Fruit fly (Drosophila melanogaster) whole organism, wandering third instar larva: ENCODE measurements around the gene CG33768.

Experiments used
- Abd-B ChIP-seq: fragments of >200 bp; optimal IDR thresholded peaks from 2 replicates; lab custom pipeline; 2017; ENCODE audit warnings: missing biosample characterization, missing genetic modification characterization
- CG32264 ChIP-seq: fragments of 200-800 bp; sonication (Bioruptor generic); optimal IDR thresholded peaks from 2 replicates; lab custom pipeline; 2016; ENCODE audit warnings: missing biosample characterization, missing genetic modification characterization
- CG9705 ChIP-seq: fragments of 200-800 bp; sonication (Bioruptor generic); optimal IDR thresholded peaks from 2 replicates; lab custom pipeline; 2018; ENCODE audit warnings: missing biosample characterization, mild to moderate bottlenecking, missing genetic modification characterization
- CrebA ChIP-seq: fragments of 200-800 bp; sonication (Bioruptor generic); optimal IDR thresholded peaks from 2 replicates; lab custom pipeline; 2016; ENCODE audit warnings: missing biosample characterization, mild to moderate bottlenecking, missing genetic modification characterization, borderline replicate concordance
- Dfd ChIP-seq: fragments of >200 bp; optimal IDR thresholded peaks from 2 replicates; lab custom pipeline; 2017; ENCODE audit warnings: missing biosample characterization, missing genetic modification characterization
- Dif ChIP-seq: fragments of 200-275, 200-300 bp; sonication (Bioruptor generic); optimal IDR thresholded peaks from 2 replicates; lab custom pipeline; 2018; ENCODE audit warnings: missing biosample characterization, missing genetic modification characterization; ENCODE audit not compliant: partially characterized antibody
- GATAd ChIP-seq: sonication (Bioruptor generic); optimal IDR thresholded peaks from 2 replicates; lab custom pipeline; 2016; ENCODE audit warnings: missing biosample characterization, missing genetic modification characterization
- HLH106 ChIP-seq: fragments of 200-800 bp; optimal IDR thresholded peaks from 3 replicates; lab custom pipeline; 2019; ENCODE audit warnings: missing biosample characterization, mild to moderate bottlenecking, missing genetic modification characterization, moderate library complexity
- Hnf4 ChIP-seq: fragments of 200-800 bp; sonication (Bioruptor generic); optimal IDR thresholded peaks from 2 replicates; lab custom pipeline; 2016; ENCODE audit warnings: missing biosample characterization, mild to moderate bottlenecking, missing genetic modification characterization
- Hr83 ChIP-seq: fragments of 200-300 bp; sonication (Bioruptor generic); optimal IDR thresholded peaks from 2 replicates; lab custom pipeline; 2016; ENCODE audit warnings: missing biosample characterization, mild to moderate bottlenecking, missing genetic modification characterization, moderate library complexity; ENCODE audit not compliant: poor library complexity, severe bottlenecking
- Mio ChIP-seq: sonication (Bioruptor generic); optimal IDR thresholded peaks from 2 replicates; lab custom pipeline; 2016; ENCODE audit warnings: missing biosample characterization, missing genetic modification characterization
- Myc ChIP-seq: fragments of >200 bp; optimal IDR thresholded peaks from 2 replicates; lab custom pipeline; 2017
- N ChIP-seq: fragments of >200 bp; optimal IDR thresholded peaks from 2 replicates; lab custom pipeline; 2018; ENCODE audit warnings: missing biosample characterization, missing external identifiers, missing genetic modification characterization
- Sp1 ChIP-seq: fragments of 200-800 bp; sonication (Bioruptor generic); optimal IDR thresholded peaks from 3 replicates; lab custom pipeline; 2019; ENCODE audit warnings: missing biosample characterization, mild to moderate bottlenecking, missing genetic modification characterization, moderate library complexity
- Vsx2 ChIP-seq: fragments of 200-300, 225-300 bp; sonication (Bioruptor generic); optimal IDR thresholded peaks from 2 replicates; lab custom pipeline; 2018; ENCODE audit warnings: missing biosample characterization, missing genetic modification characterization; ENCODE audit not compliant: partially characterized antibody
- br ChIP-seq: fragments of 200-800 bp; sonication (Bioruptor generic); optimal IDR thresholded peaks from 2 replicates; lab custom pipeline; 2016; ENCODE audit warnings: missing biosample characterization, missing genetic modification characterization
- brk ChIP-seq: fragments of 200-800 bp; sonication (Bioruptor generic); optimal IDR thresholded peaks from 2 replicates; lab custom pipeline; 2016; ENCODE audit warnings: missing biosample characterization, mild to moderate bottlenecking, missing genetic modification characterization
- dl ChIP-seq, 2 experiments: fragments of 175-275, 200-275 bp in 1 of 2; fragments of 200-275 bp in 1 of 2; sonication (Bioruptor generic); optimal IDR thresholded peaks; lab custom pipeline; 2018; ENCODE audit warnings: mild to moderate bottlenecking in 2 of 2, missing biosample characterization in 2 of 2, missing genetic modification characterization in 2 of 2, moderate library complexity in 2 of 2; ENCODE audit not compliant: partially characterized antibody in 2 of 2, insufficient read depth in 1 of 2
- dmrt93B ChIP-seq: fragments of 200-800 bp; sonication (Bioruptor generic); optimal IDR thresholded peaks from 2 replicates; lab custom pipeline; 2018; ENCODE audit warnings: missing biosample characterization, mild to moderate bottlenecking, missing genetic modification characterization
- dsf ChIP-seq: sonication (Bioruptor generic); optimal IDR thresholded peaks from 2 replicates; lab custom pipeline; 2016; ENCODE audit warnings: missing biosample characterization, missing genetic modification characterization, borderline replicate concordance
- ey ChIP-seq: fragments of 200-800 bp; sonication (Bioruptor generic); optimal IDR thresholded peaks from 2 replicates; lab custom pipeline; 2016; ENCODE audit warnings: missing biosample characterization, missing genetic modification characterization
- foxo ChIP-seq, 2 experiments: fragments of 200-800 bp; sonication (Bioruptor generic); optimal IDR thresholded peaks; 2 replicates in 1 of 2; 3 replicates in 1 of 2; lab custom pipeline; 2016 to 2017; ENCODE audit warnings: missing biosample characterization in 2 of 2, missing genetic modification characterization in 2 of 2
- fru ChIP-seq: fragments of 200-800 bp; sonication (Bioruptor generic); optimal IDR thresholded peaks from 3 replicates; lab custom pipeline; 2016; ENCODE audit warnings: missing biosample characterization, mild to moderate bottlenecking, missing genetic modification characterization
- jim ChIP-seq: fragments of 175-275, 200-325 bp; sonication (Bioruptor generic); optimal IDR thresholded peaks from 2 replicates; lab custom pipeline; 2016; ENCODE audit warnings: missing biosample characterization, mild to moderate bottlenecking, missing genetic modification characterization
- lola ChIP-seq: fragments of >200 bp; optimal IDR thresholded peaks from 2 replicates; lab custom pipeline; 2017; ENCODE audit warnings: missing biosample characterization, missing genetic modification characterization
- pan ChIP-seq: fragments of >200 bp; optimal IDR thresholded peaks from 2 replicates; lab custom pipeline; 2017
- rgr ChIP-seq: fragments of 200-800 bp; sonication (Bioruptor generic); optimal IDR thresholded peaks from 3 replicates; lab custom pipeline; 2016; ENCODE audit warnings: missing biosample characterization, mild to moderate bottlenecking, missing genetic modification characterization
- sage ChIP-seq: fragments of 200-800 bp; sonication (Bioruptor generic); optimal IDR thresholded peaks from 2 replicates; lab custom pipeline; 2016; ENCODE audit warnings: missing biosample characterization, mild to moderate bottlenecking, missing genetic modification characterization
- sv ChIP-seq: fragments of 200-800 bp; sonication (Bioruptor generic); optimal IDR thresholded peaks from 3 replicates; lab custom pipeline; 2016; ENCODE audit warnings: missing biosample characterization, missing genetic modification characterization
- usp ChIP-seq: fragments of >200 bp; optimal IDR thresholded peaks from 2 replicates; lab custom pipeline; 2017; ENCODE audit warnings: missing biosample characterization, missing genetic modification characterization
- woc ChIP-seq: sonication (Bioruptor generic); optimal IDR thresholded peaks from 2 replicates; lab custom pipeline; 2016; ENCODE audit warnings: missing biosample characterization, mild to moderate bottlenecking, missing genetic modification characterization

CG33768 gene

DNA sequence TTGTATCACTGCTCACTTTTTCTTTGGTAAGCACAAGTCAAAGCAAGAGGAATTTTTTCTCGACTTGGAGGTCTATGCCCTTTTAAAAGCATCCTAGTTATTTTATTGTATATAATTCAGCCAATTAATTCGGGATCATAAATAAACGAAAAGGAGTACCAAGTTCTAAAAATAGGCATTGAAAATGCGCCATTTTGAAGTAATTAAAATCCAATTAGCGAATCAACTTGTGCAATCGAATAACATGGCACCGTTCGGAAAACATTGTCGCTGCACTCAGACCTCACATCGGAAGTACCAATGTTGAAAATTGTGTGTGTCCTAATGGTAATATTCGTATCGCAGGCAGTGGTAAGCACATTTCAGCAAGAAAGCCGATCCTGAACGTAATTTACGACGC lies at the start of gene CG33768:
CG33768 (plus strand) TSS at position 301 of the 400 bp plus-strand sequence.
- no peak for TF ChIP-seq CG9705 (GFP tag; lab: Kevin White, UChicago)
- TF ChIP-seq woc (GFP tag; lab: Kevin White, UChicago), result no peak
- no peak for TF ChIP-seq fru (GFP tag; lab: Kevin White, UChicago)
- TF ChIP-seq lola (GFP tag; lab: Kevin White, UChicago), result no peak
- TF ChIP-seq Hr83 (GFP tag; lab: Kevin White, UChicago), result no peak
- TF ChIP-seq Dif (GFP tag; lab: Kevin White, UChicago), result no peak
- no peak for TF ChIP-seq sv (GFP tag; lab: Kevin White, UChicago)
- TF ChIP-seq Abd-B (GFP tag; lab: Kevin White, UChicago), result no peak
- no peak for TF ChIP-seq ey
- TF ChIP-seq Vsx2, result no peak
- no peak for TF ChIP-seq dsf (GFP tag; lab: Kevin White, UChicago)
- no peak for TF ChIP-seq pan
- TF ChIP-seq, all 38 proteins: peak for 0

dm6 chr3L:22605637-22606419 lies 41.1 kb upstream of the CG33768 start, which contains the start of gene ND-B14.5AL:
ND-B14.5AL (plus strand) TSS chr3L:22606369.
- TF ChIP-seq dl (GFP tag; optimal IDR thresholded peaks at IDR 0.05; lab: Kevin White, UChicago; ENCODE audit: insufficient read depth in 1 of 2, partially characterized antibody in 2 of 2) (no peak), fru (GFP tag; lab: Kevin White, UChicago) (no peak), woc (GFP tag; lab: Kevin White, UChicago) (no peak), sv (GFP tag; lab: Kevin White, UChicago) (no peak), brk (no peak), N (GFP tag; lab: Kevin White, UChicago) (no peak), ey (no peak), Dif (GFP tag; lab: Kevin White, UChicago) (no peak), sage (GFP tag; lab: Kevin White, UChicago) (no peak), HLH106 (no peak), Mio (GFP tag; lab: Kevin White, UChicago) (no peak)
- TF ChIP-seq, all 38 proteins: peak for 0

- TF ChIP-seq rgr (GFP tag; lab: Kevin White, UChicago) (no peak), dl (GFP tag; optimal IDR thresholded peaks at IDR 0.05; lab: Kevin White, UChicago; ENCODE audit: insufficient read depth in 1 of 2, partially characterized antibody in 2 of 2) (no peak), Mio (GFP tag; lab: Kevin White, UChicago) (no peak), GATAd (no peak), br (GFP tag; lab: Kevin White, UChicago) (no peak), usp (GFP tag; lab: Kevin White, UChicago) (no peak), dmrt93B (GFP tag; lab: Kevin White, UChicago) (no peak), HLH106 (no peak), Hr83 (GFP tag; lab: Kevin White, UChicago) (no peak), CrebA (GFP tag; lab: Kevin White, UChicago) (no peak), dsf (GFP tag; lab: Kevin White, UChicago) (no peak), Myc (lab: Kevin White, UChicago) (no peak), jim (GFP tag; lab: Kevin White, UChicago) (no peak), sv (GFP tag; lab: Kevin White, UChicago) (no peak), fru (GFP tag; lab: Kevin White, UChicago) (no peak), Sp1 (GFP tag; lab: Kevin White, UChicago) (no peak)
Observed at dm6 chr3L:22607076-22607475, 39.9 kb upstream of the CG33768 start.

DNA sequence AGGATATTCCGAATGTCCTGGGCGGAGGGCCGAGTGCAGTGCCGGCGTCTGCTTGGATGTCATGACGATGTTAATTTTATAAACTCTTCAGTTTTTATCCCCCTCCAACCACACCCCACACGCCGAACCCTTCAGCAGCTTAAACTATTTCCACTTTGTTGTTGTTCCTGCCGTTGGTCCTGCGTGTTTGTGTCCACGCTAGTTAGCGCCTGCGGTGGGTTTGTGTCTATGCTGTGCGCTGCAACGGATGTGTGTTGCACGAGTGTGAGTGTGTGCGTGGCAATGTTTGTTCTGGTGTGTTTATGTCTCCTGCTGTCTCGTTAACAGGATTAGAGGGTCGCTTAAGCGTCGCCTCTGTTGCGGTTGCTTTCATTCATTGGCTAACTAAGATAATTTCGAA lies 30.2 kb upstream of the CG33768 start:
- no peak for TF ChIP-seq Dif (GFP tag; lab: Kevin White, UChicago)
- no peak for TF ChIP-seq Hnf4
- no peak for TF ChIP-seq Dfd (GFP tag; lab: Kevin White, UChicago)
- TF ChIP-seq woc (GFP tag; lab: Kevin White, UChicago), result no peak
- TF ChIP-seq dsf (GFP tag; lab: Kevin White, UChicago), result no peak
- TF ChIP-seq br (GFP tag; lab: Kevin White, UChicago), result no peak
- TF ChIP-seq CG32264, result no peak
- TF ChIP-seq lola (GFP tag; lab: Kevin White, UChicago), result no peak
- TF ChIP-seq jim (GFP tag; lab: Kevin White, UChicago), result no peak
- TF ChIP-seq foxo (GFP tag; optimal IDR thresholded peaks at IDR 0.05; lab: Kevin White, UChicago), result no peak
- no peak for TF ChIP-seq Myc (lab: Kevin White, UChicago)
- TF ChIP-seq rgr (GFP tag; lab: Kevin White, UChicago), result no peak
- TF ChIP-seq N (GFP tag; lab: Kevin White, UChicago), result no peak
- TF ChIP-seq usp (GFP tag; lab: Kevin White, UChicago), result no peak
- no peak for TF ChIP-seq Sp1 (GFP tag; lab: Kevin White, UChicago)
